Fruit fly (Drosophila melanogaster) whole organism, embryonic: Measurements from ENCODE around the gene Hr78.

Source experiments
- Antp ChIP-seq: fragments of 200-800 bp; sonication (Bioruptor generic); optimal IDR thresholded peaks from 3 replicates; lab custom pipeline; 2016; ENCODE audit warnings: missing biosample characterization, missing genetic modification characterization
- CG10274 ChIP-seq: fragments of 200-800 bp; sonication (Bioruptor generic); optimal IDR thresholded peaks from 3 replicates; lab custom pipeline; 2017; ENCODE audit warnings: missing biosample characterization, mild to moderate bottlenecking, missing genetic modification characterization
- CG10462 ChIP-seq: fragments of 200-800 bp; sonication (Bioruptor generic); optimal IDR thresholded peaks from 2 replicates; lab custom pipeline; 2016; ENCODE audit warnings: missing biosample characterization, missing genetic modification characterization
- CG10654 ChIP-seq: fragments of 200-800 bp; sonication (Bioruptor generic); optimal IDR thresholded peaks from 2 replicates; lab custom pipeline; 2016; ENCODE audit warnings: missing biosample characterization, missing genetic modification characterization
- CG11093 ChIP-seq: fragments of 200-800 bp; sonication (Bioruptor generic); IDR thresholded peaks from 3 replicates; pipeline ENCODE4 v1.3.6; 2022; ENCODE audit warnings: missing biosample characterization, missing genetic modification characterization
- CG11247 ChIP-seq: fragments of 200-800 bp; sonication (Bioruptor generic); IDR thresholded peaks from 2 replicates; pipeline ENCODE4 v1.3.6; 2022; ENCODE audit warnings: missing biosample characterization, missing genetic modification characterization
- CG11456 ChIP-seq: fragments of 200-800 bp; sonication (Bioruptor generic); IDR thresholded peaks from 3 replicates; pipeline ENCODE4 v1.3.6; 2022; ENCODE audit warnings: missing biosample characterization, missing genetic modification characterization
- CG11504 ChIP-seq: fragments of 200-800 bp; sonication (Bioruptor generic); optimal IDR thresholded peaks from 3 replicates; lab custom pipeline; 2019; ENCODE audit warnings: missing biosample characterization, mild to moderate bottlenecking, missing genetic modification characterization, moderate library complexity
- CG11696 ChIP-seq: fragments of 200-800 bp; sonication (Bioruptor generic); IDR thresholded peaks from 2 replicates; pipeline ENCODE4 v1.3.6; 2022; ENCODE audit warnings: missing biosample characterization, missing genetic modification characterization
- CG12104 ChIP-seq: fragments of 200-800 bp; sonication (Bioruptor generic); optimal IDR thresholded peaks from 3 replicates; lab custom pipeline; 2016; ENCODE audit warnings: missing biosample characterization, missing genetic modification characterization
- CG12744 ChIP-seq: fragments of 200-800 bp; sonication (Bioruptor generic); optimal IDR thresholded peaks from 2 replicates; lab custom pipeline; 2016; ENCODE audit warnings: missing biosample characterization, missing genetic modification characterization
- CG14014 ChIP-seq: fragments of 200-800 bp; sonication (Bioruptor generic); IDR thresholded peaks from 2 replicates; pipeline ENCODE4 v1.3.6; 2022; ENCODE audit warnings: missing biosample characterization, missing genetic modification characterization
- CG1529 ChIP-seq: fragments of 200-800 bp; sonication (Bioruptor generic); optimal IDR thresholded peaks from 3 replicates; lab custom pipeline; 2018; ENCODE audit warnings: missing biosample characterization, missing genetic modification characterization
- CG17568 ChIP-seq: fragments of 200-800 bp; sonication (Bioruptor generic); optimal IDR thresholded peaks from 2 replicates; lab custom pipeline; 2018; ENCODE audit warnings: missing biosample characterization, mild to moderate bottlenecking, missing genetic modification characterization, moderate library complexity
- CG17612 ChIP-seq: fragments of 200-800 bp; sonication (Bioruptor generic); IDR thresholded peaks from 2 replicates; pipeline ENCODE4 v1.3.6; 2022; ENCODE audit warnings: missing biosample characterization, missing genetic modification characterization
- CG1792 ChIP-seq: fragments of 200-800 bp; sonication (Bioruptor generic); optimal IDR thresholded peaks from 2 replicates; lab custom pipeline; 2016; ENCODE audit warnings: missing biosample characterization, missing genetic modification characterization
- CG2712 ChIP-seq: fragments of 200-800 bp; optimal IDR thresholded peaks from 3 replicates; lab custom pipeline; 2019; ENCODE audit warnings: missing biosample characterization, mild to moderate bottlenecking, missing genetic modification characterization, moderate library complexity
- CG6813 ChIP-seq: fragments of 200-800 bp; sonication (Bioruptor generic); optimal IDR thresholded peaks from 2 replicates; lab custom pipeline; 2017; ENCODE audit warnings: missing biosample characterization, missing genetic modification characterization, mild to moderate bottlenecking, moderate library complexity, missing genetic modification reagents
- CG7556 ChIP-seq: fragments of 200-800 bp; sonication (Bioruptor generic); optimal IDR thresholded peaks from 2 replicates; lab custom pipeline; 2017; ENCODE audit warnings: missing biosample characterization, mild to moderate bottlenecking, missing genetic modification characterization
- CG9215 ChIP-seq: fragments of 200-800 bp; sonication (Bioruptor generic); IDR thresholded peaks from 2 replicates; pipeline ENCODE4 v1.3.6; 2022; ENCODE audit warnings: missing biosample characterization, missing genetic modification characterization
- CG9437 ChIP-seq: fragments of 200-800 bp; sonication (Bioruptor generic); optimal IDR thresholded peaks from 2 replicates; lab custom pipeline; 2018; ENCODE audit warnings: missing biosample characterization, mild to moderate bottlenecking, missing genetic modification characterization
- CG9727 ChIP-seq: fragments of 200-800 bp; sonication (Bioruptor generic); optimal IDR thresholded peaks from 3 replicates; lab custom pipeline; 2017; ENCODE audit warnings: missing biosample characterization, mild to moderate bottlenecking, missing genetic modification characterization
- CG9932 ChIP-seq: fragments of 200-800 bp; sonication (Bioruptor generic); IDR thresholded peaks from 2 replicates; pipeline ENCODE4 v1.3.6; 2022; ENCODE audit warnings: missing biosample characterization, missing genetic modification characterization
- CTCF ChIP-seq: fragments of 200-800 bp; sonication (Bioruptor generic); optimal IDR thresholded peaks from 2 replicates; lab custom pipeline; 2017; ENCODE audit warnings: missing biosample characterization, mild to moderate bottlenecking, missing genetic modification characterization, moderate library complexity
- D19A ChIP-seq: fragments of 200-800 bp; optimal IDR thresholded peaks from 3 replicates; lab custom pipeline; 2019; ENCODE audit warnings: missing biosample characterization, mild to moderate bottlenecking, missing genetic modification characterization, moderate library complexity
- Drgx ChIP-seq: fragments of 200-800 bp; sonication (Bioruptor generic); IDR thresholded peaks from 2 replicates; pipeline ENCODE4 v1.3.6; 2022; ENCODE audit warnings: missing biosample characterization, missing genetic modification characterization
- Fer2 ChIP-seq: fragments of 200-800 bp; sonication (Bioruptor generic); optimal IDR thresholded peaks from 2 replicates; lab custom pipeline; 2018; ENCODE audit warnings: missing biosample characterization, mild to moderate bottlenecking, missing genetic modification characterization, moderate library complexity
- Gug ChIP-seq: fragments of 200-800 bp; sonication (Bioruptor generic); IDR thresholded peaks from 4 replicates; pipeline ENCODE4 v1.3.6; 2022; ENCODE audit warnings: missing biosample characterization, missing genetic modification characterization
- HmgD ChIP-seq: fragments of 200-800 bp; sonication (Bioruptor generic); optimal IDR thresholded peaks from 3 replicates; lab custom pipeline; 2016; ENCODE audit warnings: missing biosample characterization, missing genetic modification characterization
- Lhr ChIP-seq: fragments of 200-800 bp; sonication (Bioruptor generic); optimal IDR thresholded peaks from 3 replicates; lab custom pipeline; 2017; ENCODE audit warnings: mild to moderate bottlenecking, missing biosample characterization, missing genetic modification reagents, missing genetic modification characterization
- Nf-YA ChIP-seq: fragments of 200-800 bp; sonication (Bioruptor generic); IDR thresholded peaks from 2 replicates; pipeline ENCODE4 v1.3.6; 2022; ENCODE audit warnings: missing biosample characterization, missing genetic modification characterization
- Opbp ChIP-seq: fragments of 200-800 bp; sonication (Bioruptor generic); IDR thresholded peaks from 3 replicates; pipeline ENCODE4 v1.3.6; 2022; ENCODE audit warnings: missing biosample characterization, missing genetic modification characterization; ENCODE audit not compliant: partially characterized antibody
- PHDP ChIP-seq: fragments of 200-800 bp; sonication (Bioruptor generic); optimal IDR thresholded peaks from 3 replicates; lab custom pipeline; 2018; ENCODE audit warnings: missing biosample characterization, mild to moderate bottlenecking, missing genetic modification characterization, moderate library complexity
- Stat92E ChIP-seq, 3 experiments: fragments of >200 bp in 2 of 3; fragments of 200-800 bp in 1 of 3; sonication (Bioruptor generic) in 1 of 3; optimal IDR thresholded peaks; 2 replicates each; lab custom pipeline; 2017 to 2019; ENCODE audit warnings: missing biosample characterization in 3 of 3, missing genetic modification characterization in 3 of 3, mild to moderate bottlenecking in 1 of 3, moderate library complexity in 1 of 3
- ase ChIP-seq: fragments of 200-800 bp; sonication (Bioruptor generic); IDR thresholded peaks from 3 replicates; pipeline ENCODE4 v1.3.6; 2022; ENCODE audit warnings: missing biosample characterization, missing genetic modification characterization
- az2 ChIP-seq: fragments of 200-800 bp; sonication (Bioruptor generic); optimal IDR thresholded peaks from 3 replicates; lab custom pipeline; 2016; ENCODE audit warnings: missing biosample characterization, missing genetic modification characterization
- bbx ChIP-seq: fragments of 200-800 bp; sonication (Bioruptor generic); IDR thresholded peaks from 2 replicates; pipeline ENCODE4 v1.3.6; 2022; ENCODE audit warnings: missing biosample characterization, missing genetic modification characterization; ENCODE audit not compliant: partially characterized antibody
- chm ChIP-seq: fragments of 200-800 bp; sonication (Bioruptor generic); IDR thresholded peaks from 2 replicates; pipeline ENCODE4 v1.3.6; 2022; ENCODE audit warnings: missing biosample characterization, missing genetic modification characterization
- dpn ChIP-seq, 2 experiments: fragments of 200-800 bp; sonication (Bioruptor generic); optimal IDR thresholded peaks; 3 replicates each; lab custom pipeline; 2016; ENCODE audit warnings: missing biosample characterization in 2 of 2, missing genetic modification characterization in 2 of 2
- fd96Cb ChIP-seq: fragments of 200-800 bp; sonication (Bioruptor generic); optimal IDR thresholded peaks from 2 replicates; lab custom pipeline; 2018; ENCODE audit warnings: missing biosample characterization, mild to moderate bottlenecking, missing genetic modification characterization, moderate library complexity
- gem ChIP-seq: fragments of 200-800 bp; sonication (Bioruptor generic); optimal IDR thresholded peaks from 2 replicates; lab custom pipeline; 2019; ENCODE audit warnings: missing biosample characterization, mild to moderate bottlenecking, missing genetic modification characterization, moderate library complexity
- gro ChIP-seq: fragments of 200-800 bp; sonication (Bioruptor generic); optimal IDR thresholded peaks from 2 replicates; lab custom pipeline; 2016; ENCODE audit warnings: missing biosample characterization, missing genetic modification characterization
- gsb-n ChIP-seq: fragments of 200-800 bp; sonication (Bioruptor generic); optimal IDR thresholded peaks from 3 replicates; lab custom pipeline; 2018; ENCODE audit warnings: missing biosample characterization, mild to moderate bottlenecking, missing genetic modification characterization
- hkb ChIP-seq, 2 experiments: fragments of 200-800 bp in 1 of 2; fragments of >200 bp in 1 of 2; sonication (Bioruptor generic) in 1 of 2; IDR thresholded peaks in 1 of 2; optimal IDR thresholded peaks in 1 of 2; 2 replicates each; pipeline versions ENCODE4 v1.3.6 to Lab custom; 2017 to 2022; ENCODE audit warnings: missing biosample characterization in 1 of 2, missing genetic modification characterization in 1 of 2
- insv ChIP-seq, 2 experiments: fragments of 200-800 bp; sonication (Bioruptor generic); optimal IDR thresholded peaks; 3 replicates each; lab custom pipeline; 2016 to 2018; ENCODE audit warnings: missing biosample characterization in 2 of 2, missing genetic modification characterization in 2 of 2
- kay ChIP-seq: fragments of 200-800 bp; sonication (Bioruptor generic); optimal IDR thresholded peaks from 2 replicates; lab custom pipeline; 2016; ENCODE audit warnings: missing biosample characterization, missing genetic modification characterization
- pum ChIP-seq: fragments of 200-800 bp; sonication (Bioruptor generic); optimal IDR thresholded peaks from 2 replicates; lab custom pipeline; 2016; ENCODE audit warnings: missing biosample characterization, missing genetic modification characterization
- run ChIP-seq: fragments of 200-800 bp; sonication (Bioruptor generic); optimal IDR thresholded peaks from 3 replicates; lab custom pipeline; 2018; ENCODE audit warnings: missing biosample characterization, mild to moderate bottlenecking, missing genetic modification characterization
- shn ChIP-seq: fragments of 200-800 bp; sonication (Bioruptor generic); optimal IDR thresholded peaks from 3 replicates; lab custom pipeline; 2016; ENCODE audit warnings: missing biosample characterization, missing genetic modification characterization
- trh ChIP-seq: fragments of 200-800 bp; sonication (Bioruptor generic); optimal IDR thresholded peaks from 2 replicates; lab custom pipeline; 2016; ENCODE audit warnings: missing biosample characterization, missing genetic modification characterization
- tup ChIP-seq: fragments of 200-800 bp; sonication (Bioruptor generic); optimal IDR thresholded peaks from 2 replicates; lab custom pipeline; 2016; ENCODE audit warnings: missing biosample characterization, mild to moderate bottlenecking, missing genetic modification characterization, moderate library complexity
- tx ChIP-seq: fragments of 200-800 bp; sonication (Bioruptor generic); optimal IDR thresholded peaks from 2 replicates; lab custom pipeline; 2016; ENCODE audit warnings: missing biosample characterization, missing genetic modification characterization

Hr78 gene

dm6 chr3L:21479636-21480035, 17.7 kb downstream of the Hr78 start (continued):
- TF ChIP-seq dpn (GFP tag; optimal IDR thresholded peaks at IDR 0.05; lab: Kevin White, UChicago), result peak in 1 of 2 experiments; percentile 3
- TF ChIP-seq CG1529, result peak; percentile 50
- TF ChIP-seq Fer2 (tag; lab: Kevin White, UChicago), result no peak
- TF ChIP-seq bbx (GFP tag; lab: Robert Waterston, UW), result peak; percentile 23; the same call in 1 of the 2 replicates
- TF ChIP-seq CG7556, result no peak
- 0 out of 3 replicates have a peak, but pooled peaks have one; percentile 22 for TF ChIP-seq Opbp
- peak; percentile 33 for TF ChIP-seq CG9727 (GFP tag; lab: Kevin White, UChicago)
- no peak for TF ChIP-seq CG14014 (GFP tag; lab: Robert Waterston, UW)
- no peak for TF ChIP-seq gro (GFP tag; lab: Kevin White, UChicago)
- peak; percentile 63 for TF ChIP-seq CG6813 (GFP tag; lab: Kevin White, UChicago)
- TF ChIP-seq Nf-YA (GFP tag; lab: Robert Waterston, UW), result peak; percentile 86
- TF ChIP-seq CG17568 (GFP tag; lab: Kevin White, UChicago), result no peak
- no peak for TF ChIP-seq tx (GFP tag; lab: Kevin White, UChicago)
- TF ChIP-seq HmgD (GFP tag; lab: Kevin White, UChicago), result no peak
- no peak for TF ChIP-seq trh
- no peak for TF ChIP-seq D19A (tag; lab: Kevin White, UChicago)
- TF ChIP-seq CG2712 (tag; lab: Kevin White, UChicago), result peak; percentile 4
- no peak for TF ChIP-seq CG11093 (GFP tag; lab: Robert Waterston, UW)
- no peak for TF ChIP-seq CG12104 (GFP tag; lab: Kevin White, UChicago)
- TF ChIP-seq fd96Cb (tag; lab: Kevin White, UChicago), result no peak
- TF ChIP-seq az2 (GFP tag; lab: Kevin White, UChicago), result no peak
- no peak for TF ChIP-seq CG10462 (GFP tag; lab: Kevin White, UChicago)
- no peak for TF ChIP-seq CG10654
- TF ChIP-seq hkb (optimal IDR thresholded peaks at IDR 0.05; lab: Kevin White, UChicago), result no peak
- peak; percentile 75 for TF ChIP-seq hkb (GFP tag; IDR thresholded peaks at IDR 0.05; lab: Robert Waterston, UW)
- no peak for TF ChIP-seq Lhr (GFP tag; lab: Kevin White, UChicago)
- TF ChIP-seq CG11504, result no peak
- TF ChIP-seq CG1792 (GFP tag; lab: Kevin White, UChicago), result no peak
- TF ChIP-seq Drgx, result peak; percentile 43; the same call in 1 of the 2 replicates
- TF ChIP-seq CG9215 (GFP tag; lab: Robert Waterston, UW), result no peak
- no peak for TF ChIP-seq CG12744 (GFP tag; lab: Kevin White, UChicago)
- TF ChIP-seq tup (GFP tag; lab: Kevin White, UChicago), result no peak
- peak; percentile 25 for TF ChIP-seq CG9437 (GFP tag; lab: Kevin White, UChicago)
- no peak for TF ChIP-seq shn (GFP tag; lab: Kevin White, UChicago)
- no peak for TF ChIP-seq CG10274 (GFP tag; lab: Kevin White, UChicago)
- TF ChIP-seq pum, result no peak
- peak; percentile 73 for TF ChIP-seq chm (GFP tag; lab: Robert Waterston, UW)
- TF ChIP-seq CG17612, result no peak
- no peak for TF ChIP-seq gem (tag; lab: Kevin White, UChicago)
- no peak for TF ChIP-seq CG11247 (GFP tag; lab: Robert Waterston, UW)
- TF ChIP-seq insv (GFP tag; optimal IDR thresholded peaks at IDR 0.05; lab: Kevin White, UChicago), result no peak
- no peak for TF ChIP-seq Gug (GFP tag; lab: Robert Waterston, UW)
- TF ChIP-seq CG11456, result 0 out of 3 replicates have a peak, but pooled peaks have one; percentile 42
- TF ChIP-seq run (tag; lab: Kevin White, UChicago), result no peak
- peak; percentile 36 for TF ChIP-seq gsb-n (tag; lab: Kevin White, UChicago)
- no peak for TF ChIP-seq Antp
- no peak for TF ChIP-seq PHDP (tag; lab: Kevin White, UChicago)
- no peak for TF ChIP-seq CTCF
- no peak for TF ChIP-seq CG11696 (GFP tag; lab: Robert Waterston, UW)
- TF ChIP-seq kay (GFP tag; lab: Kevin White, UChicago), result no peak
- TF ChIP-seq CG9932 (GFP tag; lab: Robert Waterston, UW), result no peak
- no peak for TF ChIP-seq ase (GFP tag; lab: Robert Waterston, UW)
- no peak for TF ChIP-seq Stat92E (GFP tag; optimal IDR thresholded peaks at IDR 0.05; lab: Kevin White, UChicago)
